Worm (Caenorhabditis elegans): ENCODE results near the gene sre-3.
A peak's percentile ranks its signal among the peaks of the same experiment; 100 is the strongest.

The sre-3 gene

DNA sequence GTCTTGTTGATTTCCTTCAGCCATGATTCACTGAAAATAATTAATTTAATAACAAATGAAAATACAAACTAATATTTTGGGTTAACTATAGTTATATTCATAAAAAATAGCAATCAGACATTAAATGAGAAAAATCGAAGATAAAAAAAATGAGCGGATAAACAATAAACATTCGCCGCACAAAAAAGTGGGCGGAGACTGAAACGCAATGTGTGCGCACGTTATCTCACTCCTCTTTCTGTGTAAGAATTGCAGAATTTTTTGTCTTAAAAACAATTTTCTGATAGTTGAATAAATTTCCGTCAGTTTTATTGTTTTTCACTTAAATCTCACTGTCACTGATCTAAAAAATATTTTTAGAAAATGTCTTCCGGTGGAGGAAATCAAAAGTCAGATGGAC lies 11.4 kb upstream of the sre-3 start, which contains the start of the genes mtch-1 and rpb-4 (continued):
- TF ChIP-seq nhr-47 (tag; optimal IDR thresholded peaks at IDR 0.05) (peak; percentile 10), xbp-1 (tag; optimal IDR thresholded peaks at IDR 0.05) (peak; percentile 29), sptf-1 (tag; optimal IDR thresholded peaks at IDR 0.05) (no peak), nhr-77 (tag; optimal IDR thresholded peaks at IDR 0.05) (no peak), lin-35 (GFP tag; optimal IDR thresholded peaks at IDR 0.05) (peak in 1 of 2 experiments; percentile 25), blmp-1 (tag; optimal IDR thresholded peaks at IDR 0.05) (peak; percentile 31), ceh-88 (GFP tag; IDR thresholded peaks at IDR 0.05) (no peak), F16B12.6 (tag; optimal IDR thresholded peaks at IDR 0.05) (peak; percentile 23), hlh-17 (GFP tag; optimal IDR thresholded peaks at IDR 0.05; ENCODE audit: borderline replicate concordance) (no peak), alr-1 (tag; optimal IDR thresholded peaks at IDR 0.05; ENCODE audit: borderline replicate concordance) (no peak), Y116A8C.19 (tag; optimal IDR thresholded peaks at IDR 0.05; ENCODE audit: borderline replicate concordance) (no peak), efl-1 (optimal IDR thresholded peaks at IDR 0.05) (peak; percentile 30 to 39), efl-1 (GFP tag; optimal IDR thresholded peaks at IDR 0.05 in 1 of 2) (peak; percentile 12 to 14), grh-1 (GFP tag; IDR thresholded peaks at IDR 0.05) (no peak), lsy-2 (tag; optimal IDR thresholded peaks at IDR 0.05) (peak; percentile 20 to 66), ztf-11 (tag; optimal IDR thresholded peaks at IDR 0.05) (no peak), swsn-7 (tag; optimal IDR thresholded peaks at IDR 0.05) (peak; percentile 1), fkh-10 (GFP tag; optimal IDR thresholded peaks at IDR 0.05) (no peak), vab-15 (tag; optimal IDR thresholded peaks at IDR 0.05) (no peak), ceh-82 (tag; optimal IDR thresholded peaks at IDR 0.05) (peak in 1 of 3 experiments; percentile 2), C04F5.9 (tag; optimal IDR thresholded peaks at IDR 0.05) (no peak), skn-1 (tag; optimal IDR thresholded peaks at IDR 0.05) (peak; percentile 50), aly-2 (tag; optimal IDR thresholded peaks at IDR 0.05) (no peak)

DNA sequence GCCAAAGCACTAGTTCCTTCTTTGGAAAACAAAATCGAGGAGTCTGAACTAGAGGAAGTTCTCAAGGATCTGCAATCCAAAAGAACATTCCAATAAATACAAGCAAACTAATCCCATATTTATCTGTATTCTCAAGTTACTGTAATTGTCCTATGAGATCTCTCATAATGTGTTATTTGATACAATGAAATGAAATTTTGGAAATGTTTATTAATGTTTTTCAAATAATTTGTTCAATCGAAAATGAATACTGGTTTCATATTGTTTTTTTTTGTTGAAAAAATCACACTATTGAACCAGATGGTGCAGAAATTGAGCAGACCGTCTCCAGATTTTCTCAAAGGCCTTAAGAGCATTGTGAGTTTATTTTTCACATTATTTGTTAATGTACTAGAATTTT lies 10.6 kb upstream of the sre-3 start, which contains the start of gene F43E2.1:
Gene F43E2.1, plus strand, starts transcription at position 301 of the 400 bp plus-strand sequence.
- TF ChIP-seq efl-1 (optimal IDR thresholded peaks at IDR 0.05) = no peak
- peak in 1 of 2 experiments; percentile 79 for TF ChIP-seq efl-1 (GFP tag; optimal IDR thresholded peaks at IDR 0.05 in 1 of 2)
- TF ChIP-seq ceh-8 (GFP tag; optimal IDR thresholded peaks at IDR 0.05) = no peak

DNA sequence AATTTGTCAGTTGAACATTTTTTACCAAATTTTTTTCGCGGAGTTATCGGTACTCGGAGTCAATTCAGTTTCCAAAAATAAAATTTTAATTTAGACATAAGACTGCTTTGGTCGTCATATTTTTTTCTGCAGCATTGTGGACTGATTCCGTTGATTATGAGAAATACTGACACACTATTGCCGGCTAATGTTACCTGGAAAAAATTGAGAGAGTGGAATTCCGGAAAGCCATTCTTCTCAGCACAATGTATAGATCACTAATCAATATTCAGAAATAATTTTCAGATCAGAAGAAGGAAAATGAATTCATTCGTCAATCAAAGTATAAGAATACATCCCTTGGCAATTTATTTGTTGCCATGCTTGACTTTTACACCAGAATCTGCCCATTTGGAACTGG lies 6.5 kb upstream of the sre-3 start, which contains the start of gene C07D10.6:
Gene C07D10.6, plus strand, starts transcription at position 301 of the 400 bp plus-strand sequence.
- TF ChIP-seq efl-3 (GFP tag; optimal IDR thresholded peaks at IDR 0.05) = no peak
- no peak for TF ChIP-seq blmp-1 (tag; optimal IDR thresholded peaks at IDR 0.05)
- TF ChIP-seq zag-1 (tag; optimal IDR thresholded peaks at IDR 0.05) = no peak
- TF ChIP-seq fkh-4 (tag; optimal IDR thresholded peaks at IDR 0.05; ENCODE audit: borderline replicate concordance) = no peak
- TF ChIP-seq nhr-237 (tag; optimal IDR thresholded peaks at IDR 0.05) = no peak

DNA sequence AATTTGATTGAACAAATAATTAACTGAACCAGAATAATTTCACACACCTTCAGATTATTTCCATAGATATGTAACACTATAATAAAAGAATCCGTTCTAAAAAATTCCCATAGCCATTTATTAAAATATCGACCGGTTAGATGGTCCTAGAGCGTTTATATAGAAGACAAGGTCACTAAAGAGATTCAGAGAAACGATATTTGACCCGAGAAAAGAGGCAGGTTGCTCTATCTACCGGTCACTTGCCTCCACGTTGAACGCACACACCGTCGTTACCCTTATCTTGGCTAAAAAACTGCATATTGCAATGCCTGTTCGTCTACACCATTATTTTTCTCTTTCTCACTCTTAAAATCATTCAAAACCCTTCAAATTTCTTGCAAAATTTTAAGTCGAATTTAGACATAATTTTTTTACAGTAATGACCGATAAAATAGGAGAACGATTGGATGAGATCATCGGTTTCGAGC lies 4.4 kb upstream of the sre-3 start, which contains the start of gene C07D10.5:
Gene C07D10.5, plus strand, starts transcription at position 420 of the 470 bp plus-strand sequence.
- TF ChIP-seq nhr-12 (tag; optimal IDR thresholded peaks at IDR 0.05) (no peak), fos-1 (tag; optimal IDR thresholded peaks at IDR 0.05) (no peak), dsc-1 (tag; optimal IDR thresholded peaks at IDR 0.05) (no peak), egl-13 (tag; optimal IDR thresholded peaks at IDR 0.05) (no peak), ama-1 (optimal IDR thresholded peaks at IDR 0.05) (no peak), mef-2 (tag; optimal IDR thresholded peaks at IDR 0.05) (no peak), lin-14 (GFP tag; optimal IDR thresholded peaks at IDR 0.05) (no peak), hlh-4 (tag; optimal IDR thresholded peaks at IDR 0.05) (no peak), ceh-82 (tag; optimal IDR thresholded peaks at IDR 0.05) (no peak), lin-35 (GFP tag; optimal IDR thresholded peaks at IDR 0.05) (no peak), zag-1 (tag; optimal IDR thresholded peaks at IDR 0.05) (no peak), nhr-237 (tag; optimal IDR thresholded peaks at IDR 0.05) (no peak)

Data from whole organism, L1 larva.